Fruit fly (Drosophila melanogaster) whole organism, adult: ENCODE data around the gene Top1.

Source experiments
- CG11617 ChIP-seq: fragments of 200-800 bp; sonication (Bioruptor generic); optimal IDR thresholded peaks from 2 replicates; lab custom pipeline; 2017; ENCODE audit warnings: mild to moderate bottlenecking, missing biosample characterization, missing genetic modification reagents, missing genetic modification characterization
- Mnt ChIP-seq: fragments of 200-800 bp; sonication (Bioruptor generic); optimal IDR thresholded peaks from 2 replicates; lab custom pipeline; 2016; ENCODE audit warnings: missing biosample characterization, mild to moderate bottlenecking, missing genetic modification characterization
- cic ChIP-seq: fragments of 200-800 bp; sonication (Bioruptor generic); optimal IDR thresholded peaks from 2 replicates; lab custom pipeline; 2017; ENCODE audit warnings: missing biosample characterization, mild to moderate bottlenecking, missing genetic modification characterization, moderate library complexity
- pad ChIP-seq: fragments of 200-800 bp; sonication (Bioruptor generic); optimal IDR thresholded peaks from 3 replicates; lab custom pipeline; 2017; ENCODE audit warnings: missing biosample characterization, missing genetic modification characterization, mild to moderate bottlenecking, moderate library complexity, missing genetic modification reagents

- TF ChIP-seq Mnt (no peak), cic (GFP tag; lab: Kevin White, UChicago) (no peak), pad (GFP tag; lab: Kevin White, UChicago) (no peak), CG11617 (GFP tag; lab: Kevin White, UChicago) (peak; percentile 46)
Measured at dm6 chrX:15320522-15320921, 1.2 kb downstream of the Top1 start.
